Worm (Caenorhabditis elegans): ENCODE data around the gene F53F4.12.

F53F4.12 gene

ce11 chrV:13658577-13658976 lies 32.7 kb downstream of the F53F4.12 start:
- TF ChIP-seq klf-2 (GFP tag; conservative IDR thresholded peaks at IDR 0.05) (0 out of 2 replicates have a peak, but pooled peaks have one; percentile 48), ztf-23 (GFP tag; IDR thresholded peaks at IDR 0.05) (no peak)

- TF ChIP-seq cog-1 (tag; optimal IDR thresholded peaks at IDR 0.05) = no peak
- no peak for TF ChIP-seq flt-1 (GFP tag; IDR thresholded peaks at IDR 0.05)
- TF ChIP-seq ref-1 (GFP tag; conservative IDR thresholded peaks at IDR 0.05) = no peak
- TF ChIP-seq ztf-29 (GFP tag; IDR thresholded peaks at IDR 0.05) = no peak
- no peak for TF ChIP-seq med-1 (GFP tag; optimal IDR thresholded peaks at IDR 0.05; ENCODE audit: insufficient read depth)
- TF ChIP-seq klf-2 (GFP tag; conservative IDR thresholded peaks at IDR 0.05) = no peak
- no peak for TF ChIP-seq tab-1 (GFP tag; IDR thresholded peaks at IDR 0.05)
- no peak for TF ChIP-seq T22C8.4 (GFP tag; IDR thresholded peaks at IDR 0.05)
- TF ChIP-seq ztf-23 (GFP tag; IDR thresholded peaks at IDR 0.05) = no peak
Measured at ce11 chrV:13659219-13659618, 33.4 kb downstream of the F53F4.12 start.

ce11 chrV:13660115-13660514 lies 34.3 kb downstream of the F53F4.12 start:
- TF ChIP-seq T22C8.4 (GFP tag; IDR thresholded peaks at IDR 0.05) = no peak
- no peak for TF ChIP-seq tab-1 (GFP tag; IDR thresholded peaks at IDR 0.05)

- TF ChIP-seq med-1 (GFP tag; optimal IDR thresholded peaks at IDR 0.05; ENCODE audit: insufficient read depth) (no peak), ref-1 (GFP tag; conservative IDR thresholded peaks at IDR 0.05) (no peak), ztf-29 (GFP tag; IDR thresholded peaks at IDR 0.05) (no peak), tab-1 (GFP tag; IDR thresholded peaks at IDR 0.05) (no peak)
Measured at ce11 chrV:13660660-13661325, 34.9 kb downstream of the F53F4.12 start, which contains the start of gene letm-1. Gene letm-1, plus strand, starts transcription at chrV:13661257.

- TF ChIP-seq tab-1 (GFP tag; IDR thresholded peaks at IDR 0.05) = no peak
- no peak for TF ChIP-seq ztf-23 (GFP tag; IDR thresholded peaks at IDR 0.05)
- no peak for TF ChIP-seq T22C8.4 (GFP tag; IDR thresholded peaks at IDR 0.05)
- TF ChIP-seq ref-1 (GFP tag; conservative IDR thresholded peaks at IDR 0.05) = no peak
- no peak for TF ChIP-seq klf-2 (GFP tag; conservative IDR thresholded peaks at IDR 0.05)
- TF ChIP-seq med-1 (GFP tag; optimal IDR thresholded peaks at IDR 0.05; ENCODE audit: insufficient read depth) = no peak
- no peak for TF ChIP-seq ztf-29 (GFP tag; IDR thresholded peaks at IDR 0.05)
- TF ChIP-seq flt-1 (GFP tag; IDR thresholded peaks at IDR 0.05) = no peak
- no peak for TF ChIP-seq cog-1 (tag; optimal IDR thresholded peaks at IDR 0.05)
Measured at ce11 chrV:13664340-13664916, 38.6 kb downstream of the F53F4.12 start.

- TF ChIP-seq ztf-23 (GFP tag; IDR thresholded peaks at IDR 0.05) = no peak
- TF ChIP-seq ztf-29 (GFP tag; IDR thresholded peaks at IDR 0.05) = no peak
- no peak for TF ChIP-seq cog-1 (tag; optimal IDR thresholded peaks at IDR 0.05)
- no peak for TF ChIP-seq klf-2 (GFP tag; conservative IDR thresholded peaks at IDR 0.05)
- TF ChIP-seq flt-1 (GFP tag; IDR thresholded peaks at IDR 0.05) = no peak
- no peak for TF ChIP-seq med-1 (GFP tag; optimal IDR thresholded peaks at IDR 0.05; ENCODE audit: insufficient read depth)
- no peak for TF ChIP-seq tab-1 (GFP tag; IDR thresholded peaks at IDR 0.05)
- no peak for TF ChIP-seq T22C8.4 (GFP tag; IDR thresholded peaks at IDR 0.05)
- no peak for TF ChIP-seq ref-1 (GFP tag; conservative IDR thresholded peaks at IDR 0.05)
Measured at ce11 chrV:13665089-13665488, 39.2 kb downstream of the F53F4.12 start, which contains the start of gene rde-12. Gene rde-12, plus strand, starts transcription at chrV:13665389.

- TF ChIP-seq T22C8.4 (GFP tag; IDR thresholded peaks at IDR 0.05) (no peak), cog-1 (tag; optimal IDR thresholded peaks at IDR 0.05) (no peak), ztf-23 (GFP tag; IDR thresholded peaks at IDR 0.05) (no peak), med-1 (GFP tag; optimal IDR thresholded peaks at IDR 0.05; ENCODE audit: insufficient read depth) (no peak), ref-1 (GFP tag; conservative IDR thresholded peaks at IDR 0.05) (no peak), ztf-29 (GFP tag; IDR thresholded peaks at IDR 0.05) (no peak), klf-2 (GFP tag; conservative IDR thresholded peaks at IDR 0.05) (no peak), tab-1 (GFP tag; IDR thresholded peaks at IDR 0.05) (no peak), flt-1 (GFP tag; IDR thresholded peaks at IDR 0.05) (no peak)
Measured at ce11 chrV:13666460-13666859, 40.6 kb downstream of the F53F4.12 start.

ce11 chrV:13668337-13668736 lies 42.5 kb downstream of the F53F4.12 start:
- no peak for TF ChIP-seq cog-1 (tag; optimal IDR thresholded peaks at IDR 0.05)
- TF ChIP-seq ztf-23 (GFP tag; IDR thresholded peaks at IDR 0.05) = no peak
- TF ChIP-seq klf-2 (GFP tag; conservative IDR thresholded peaks at IDR 0.05) = no peak
- peak; percentile 57; the same call in 1 of the 2 replicates for TF ChIP-seq flt-1 (GFP tag; IDR thresholded peaks at IDR 0.05)
- 0 out of 2 replicates have a peak, but pooled peaks have one; percentile 23 for TF ChIP-seq tab-1 (GFP tag; IDR thresholded peaks at IDR 0.05)
- no peak for TF ChIP-seq med-1 (GFP tag; optimal IDR thresholded peaks at IDR 0.05; ENCODE audit: insufficient read depth)
- no peak for TF ChIP-seq T22C8.4 (GFP tag; IDR thresholded peaks at IDR 0.05)
- no peak for TF ChIP-seq ref-1 (GFP tag; conservative IDR thresholded peaks at IDR 0.05)

- no peak for TF ChIP-seq med-1 (GFP tag; optimal IDR thresholded peaks at IDR 0.05; ENCODE audit: insufficient read depth)
- TF ChIP-seq flt-1 (GFP tag; IDR thresholded peaks at IDR 0.05) = no peak
- no peak for TF ChIP-seq ztf-23 (GFP tag; IDR thresholded peaks at IDR 0.05)
- no peak for TF ChIP-seq klf-2 (GFP tag; conservative IDR thresholded peaks at IDR 0.05)
- TF ChIP-seq ref-1 (GFP tag; conservative IDR thresholded peaks at IDR 0.05) = no peak
- TF ChIP-seq tab-1 (GFP tag; IDR thresholded peaks at IDR 0.05) = no peak
- no peak for TF ChIP-seq ztf-29 (GFP tag; IDR thresholded peaks at IDR 0.05)
- no peak for TF ChIP-seq cog-1 (tag; optimal IDR thresholded peaks at IDR 0.05)
Measured at ce11 chrV:13669170-13669569, 43.3 kb downstream of the F53F4.12 start.

Data from whole organism, midembryonic.